Fruit fly (Drosophila melanogaster): ENCODE measurements around the gene CG18746.

Gene CG18746

DNA sequence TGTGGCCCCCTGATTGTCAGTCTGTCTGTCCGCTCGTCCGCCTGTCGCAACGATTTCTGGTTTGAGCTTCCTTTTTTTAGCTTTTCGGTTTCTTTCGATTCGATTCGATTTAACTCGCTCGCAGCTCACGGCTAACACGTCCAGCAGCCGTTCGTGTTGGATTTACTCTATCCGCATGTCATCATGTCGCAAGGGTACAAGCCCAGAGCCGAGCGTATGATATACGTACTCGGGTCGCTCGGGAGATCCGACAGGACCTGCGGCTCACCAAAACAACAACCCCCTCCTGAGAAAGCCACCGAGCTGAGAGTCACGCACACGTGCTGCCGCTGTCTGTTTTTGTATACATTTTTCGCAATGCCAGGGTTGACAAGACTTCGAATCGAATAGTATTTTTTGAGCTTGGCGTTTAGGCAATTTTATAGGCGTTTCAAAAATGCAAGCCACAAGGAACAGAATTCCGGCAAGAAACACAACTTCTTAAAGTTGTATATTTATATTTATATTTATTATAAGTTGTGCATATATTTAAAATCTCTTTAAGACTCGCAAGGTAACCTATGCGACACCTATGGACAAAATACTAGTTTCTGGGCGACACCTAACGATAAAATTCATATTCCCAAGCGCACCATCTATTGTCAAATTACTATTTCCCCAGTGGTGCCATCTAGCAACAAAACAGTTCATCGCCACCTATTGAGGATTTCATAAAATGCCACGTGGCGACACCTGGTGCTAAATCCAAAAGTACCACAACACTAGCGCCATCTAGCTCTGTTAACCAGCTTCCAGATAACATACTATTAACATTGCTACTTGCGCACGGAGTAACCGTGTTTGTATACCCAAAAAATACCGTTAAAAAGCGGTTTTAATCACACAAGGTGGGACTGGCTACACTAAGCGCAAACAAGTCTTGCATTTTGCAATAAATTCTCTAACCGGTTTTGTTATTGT lies 20.0 kb upstream of the CG18746 start, which contains the start of the genes CG2993 and sgll (continued):
- TF ChIP-seq CG33213 (GFP tag; optimal IDR thresholded peaks at IDR 0.05) (peak; percentile 98), Stat92E (GFP tag; optimal IDR thresholded peaks at IDR 0.05) (no peak), CG17612 (GFP tag; IDR thresholded peaks at IDR 0.05) (peak; percentile 84), CG15696 (tag; optimal IDR thresholded peaks at IDR 0.05) (peak; percentile 97), cg (GFP tag; optimal IDR thresholded peaks at IDR 0.05) (no peak), CG9797 (GFP tag; optimal IDR thresholded peaks at IDR 0.05) (peak; percentile 73), Chrac-16 (GFP tag; optimal IDR thresholded peaks at IDR 0.05) (peak; percentile 98), CG11093 (GFP tag; IDR thresholded peaks at IDR 0.05) (peak; percentile 87), CG10366 (GFP tag; IDR thresholded peaks at IDR 0.05) (peak; percentile 90), pnt (GFP tag; optimal IDR thresholded peaks at IDR 0.05) (peak; percentile 96), bab2 (GFP tag; optimal IDR thresholded peaks at IDR 0.05) (peak; percentile 97), CG2199 (GFP tag; IDR thresholded peaks at IDR 0.05) (peak; percentile 93), CHES-1-like (GFP tag; optimal IDR thresholded peaks at IDR 0.05) (peak; percentile 85), Dll (GFP tag; IDR thresholded peaks at IDR 0.05; ENCODE audit: partially characterized antibody) (no peak), HmgD (GFP tag; optimal IDR thresholded peaks at IDR 0.05) (peak; percentile 92), Fer3 (tag; optimal IDR thresholded peaks at IDR 0.05) (peak; percentile 88), tap (tag; optimal IDR thresholded peaks at IDR 0.05) (no peak), CG4820 (GFP tag; optimal IDR thresholded peaks at IDR 0.05) (peak; percentile 95), Hr39 (optimal IDR thresholded peaks at IDR 0.05) (no peak), CG6654 (GFP tag; optimal IDR thresholded peaks at IDR 0.05) (peak; percentile 77), CG4360 (GFP tag; IDR thresholded peaks at IDR 0.05) (no peak; the same call in 1 of the 2 replicates), NFAT (GFP tag; IDR thresholded peaks at IDR 0.05) (peak; percentile 99), Dfd (GFP tag; optimal IDR thresholded peaks at IDR 0.05) (no peak), Hr78 (GFP tag; optimal IDR thresholded peaks at IDR 0.05) (no peak), E2f2 (GFP tag; IDR thresholded peaks at IDR 0.05) (peak; percentile 60), Vsx1 (GFP tag; optimal IDR thresholded peaks at IDR 0.05) (no peak), CG9609 (GFP tag; optimal IDR thresholded peaks at IDR 0.05) (peak; percentile 93), ssp (GFP tag; IDR thresholded peaks at IDR 0.05) (peak; percentile 88), cwo (GFP tag; optimal IDR thresholded peaks at IDR 0.05) (peak; percentile 86), CG2889 (GFP tag; IDR thresholded peaks at IDR 0.05) (peak; percentile 70; the same call in 2 of the 3 replicates), twi (tag; optimal IDR thresholded peaks at IDR 0.05) (peak; percentile 74), gsb (GFP tag; IDR thresholded peaks at IDR 0.05) (peak; percentile 84), ftz-f1 (GFP tag; optimal IDR thresholded peaks at IDR 0.05) (peak; percentile 59), hkb (optimal IDR thresholded peaks at IDR 0.05) (peak; percentile 72), hkb (GFP tag; IDR thresholded peaks at IDR 0.05) (peak; percentile 81), CG17385 (GFP tag; optimal IDR thresholded peaks at IDR 0.05) (peak; percentile 70), CG4707 (GFP tag; optimal IDR thresholded peaks at IDR 0.05) (peak; percentile 63), D19B (GFP tag; optimal IDR thresholded peaks at IDR 0.05) (peak; percentile 72), Asciz (GFP tag; optimal IDR thresholded peaks at IDR 0.05) (peak; percentile 35), CG9215 (GFP tag; IDR thresholded peaks at IDR 0.05) (peak; percentile 86), CG9932 (GFP tag; IDR thresholded peaks at IDR 0.05) (peak; percentile 96), Ssrp (tag; optimal IDR thresholded peaks at IDR 0.05) (peak; percentile 76), CG2712 (tag; optimal IDR thresholded peaks at IDR 0.05) (peak; percentile 88), vvl (GFP tag; IDR thresholded peaks at IDR 0.05) (peak; percentile 95), schlank (tag; optimal IDR thresholded peaks at IDR 0.05) (peak; percentile 46), nerfin-1 (tag; optimal IDR thresholded peaks at IDR 0.05) (peak; percentile 37), nau (GFP tag; optimal IDR thresholded peaks at IDR 0.05) (no peak), BEAF-32 (GFP tag; optimal IDR thresholded peaks at IDR 0.05) (peak; percentile 21), Usf (GFP tag; optimal IDR thresholded peaks at IDR 0.05) (peak; percentile 82)
